Fruit fly (Drosophila melanogaster) whole organism, prepupa: ENCODE data around the gene Polr3E.

Source experiments
- Blimp-1 ChIP-seq: fragments of 200-800 bp; sonication (Bioruptor generic); optimal IDR thresholded peaks from 3 replicates; lab custom pipeline; 2017; ENCODE audit warnings: missing biosample characterization, missing genetic modification characterization, mild to moderate bottlenecking, moderate library complexity, missing genetic modification reagents
- CG31627 ChIP-seq: fragments of 200-800 bp; sonication (Bioruptor generic); optimal IDR thresholded peaks from 3 replicates; lab custom pipeline; 2016; ENCODE audit warnings: missing biosample characterization, missing genetic modification characterization
- CG6276 ChIP-seq: fragments of 200-800 bp; sonication (Bioruptor generic); optimal IDR thresholded peaks from 2 replicates; lab custom pipeline; 2017; ENCODE audit warnings: missing biosample characterization, mild to moderate bottlenecking, missing genetic modification characterization
- CG8119 ChIP-seq: fragments of 200-800 bp; sonication (Bioruptor generic); IDR thresholded peaks from 3 replicates; pipeline ENCODE4 v1.3.6; 2022; ENCODE audit warnings: missing biosample characterization, missing genetic modification characterization
- Gug ChIP-seq: fragments of 200-800 bp; sonication (Bioruptor generic); IDR thresholded peaks from 2 replicates; pipeline ENCODE4 v1.3.6; 2022; ENCODE audit warnings: missing biosample characterization, missing genetic modification characterization
- Sox14 ChIP-seq: fragments of 200-800 bp; sonication (Bioruptor generic); optimal IDR thresholded peaks from 3 replicates; lab custom pipeline; 2016; ENCODE audit warnings: missing biosample characterization, missing genetic modification characterization
- fkh ChIP-seq: fragments of 200-800 bp; sonication (Bioruptor generic); optimal IDR thresholded peaks from 3 replicates; lab custom pipeline; 2017; ENCODE audit warnings: missing biosample characterization, mild to moderate bottlenecking, missing genetic modification characterization, moderate library complexity
- vri ChIP-seq: fragments of 200-800 bp; sonication (Bioruptor generic); optimal IDR thresholded peaks from 3 replicates; lab custom pipeline; 2016; ENCODE audit warnings: missing biosample characterization, mild to moderate bottlenecking, missing genetic modification characterization

DNA sequence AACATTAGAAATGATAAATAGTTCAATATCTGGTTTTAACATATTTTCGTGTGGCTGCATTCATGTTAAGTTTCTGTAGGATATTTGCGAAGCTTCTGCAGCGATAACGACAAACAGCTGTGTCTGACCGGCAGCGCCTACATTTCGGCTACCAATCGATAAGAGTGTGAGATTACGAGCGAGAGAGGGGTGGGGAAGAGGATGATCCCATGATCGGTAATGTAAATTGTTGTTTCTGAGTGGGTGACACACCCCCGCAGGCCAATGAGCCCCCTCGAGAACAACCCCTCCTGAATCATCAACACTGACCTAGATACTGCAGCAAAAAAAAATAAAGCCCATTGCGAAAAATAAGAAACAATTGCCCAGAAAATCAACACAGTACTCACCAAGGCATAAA lies 7.1 kb upstream of the Polr3E start:
- TF ChIP-seq CG8119 (GFP tag; lab: Robert Waterston, UW): no peak
- TF ChIP-seq Sox14 (GFP tag; lab: Kevin White, UChicago): no peak
- no peak for TF ChIP-seq vri (GFP tag; lab: Kevin White, UChicago)
- TF ChIP-seq Blimp-1 (GFP tag; lab: Kevin White, UChicago): no peak
- TF ChIP-seq CG6276: no peak
- no peak for TF ChIP-seq Gug (GFP tag; lab: Robert Waterston, UW)
- TF ChIP-seq CG31627 (GFP tag; lab: Kevin White, UChicago): no peak
- TF ChIP-seq fkh (GFP tag; lab: Kevin White, UChicago): no peak
